Worm (Caenorhabditis elegans): ENCODE data around the gene lact-9.

Gene lact-9

DNA sequence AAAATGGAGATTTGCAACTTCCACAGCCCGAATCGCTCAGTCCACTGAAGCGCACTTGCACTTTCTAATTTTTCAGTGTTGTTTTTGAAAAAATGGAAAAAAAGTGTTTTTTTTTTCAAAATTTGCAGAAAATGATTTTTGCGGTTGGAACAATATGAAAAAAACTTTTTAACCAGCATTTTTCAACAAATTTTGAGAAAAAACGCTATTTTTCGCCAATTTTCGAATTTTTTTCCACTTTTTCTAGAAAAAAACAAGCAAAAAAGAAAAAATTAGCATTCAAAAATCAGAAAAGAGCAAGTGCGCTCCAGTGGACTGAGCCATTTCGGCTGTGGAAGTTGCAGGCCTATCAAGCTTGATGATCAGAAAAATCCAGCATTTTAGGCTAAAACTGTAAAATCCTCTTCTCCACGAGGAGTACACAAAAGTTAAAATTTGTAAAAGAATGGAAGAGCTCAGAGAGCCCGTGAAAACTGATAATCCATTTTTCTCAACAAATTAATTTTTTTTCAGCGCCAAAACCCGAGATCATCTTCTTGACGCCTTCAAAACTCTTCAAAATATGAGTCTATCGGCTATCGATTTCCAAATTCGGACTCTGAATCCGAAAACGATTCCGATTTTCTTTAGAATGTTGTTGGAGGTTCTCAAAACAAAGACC, 9.9 kb upstream of the lact-9 start (continued):
- no peak for TF ChIP-seq lin-54 (GFP tag; optimal IDR thresholded peaks at IDR 0.05)
- no peak for TF ChIP-seq ets-4 (GFP tag; optimal IDR thresholded peaks at IDR 0.05)
- no peak for TF ChIP-seq hmg-20 (GFP tag; IDR thresholded peaks at IDR 0.05)
- TF ChIP-seq ceh-100 (GFP tag; IDR thresholded peaks at IDR 0.05), result no peak
- TF ChIP-seq sea-2 (GFP tag; IDR thresholded peaks at IDR 0.05), result no peak
- TF ChIP-seq let-526 (GFP tag; IDR thresholded peaks at IDR 0.05), result no peak
- no peak for TF ChIP-seq ama-1 (optimal IDR thresholded peaks at IDR 0.05)
- TF ChIP-seq ama-1 (GFP tag; optimal IDR thresholded peaks at IDR 0.05), result no peak
- 0 out of 2 replicates have a peak, but pooled peaks have one; percentile 21 for TF ChIP-seq pbrm-1 (GFP tag; IDR thresholded peaks at IDR 0.05)
- TF ChIP-seq snpc-4 (GFP tag; optimal IDR thresholded peaks at IDR 0.05), result no peak
- TF ChIP-seq snpc-4 (tag; optimal IDR thresholded peaks at IDR 0.05), result peak in 2 of 4 experiments; percentile 73 to 85
- TF ChIP-seq F22D6.2 (tag; optimal IDR thresholded peaks at IDR 0.05), result no peak
- no peak for TF ChIP-seq Y53G8AR.9 (GFP tag; conservative IDR thresholded peaks at IDR 0.05)
- TF ChIP-seq mxl-1 (tag; optimal IDR thresholded peaks at IDR 0.05), result peak; percentile 1

DNA sequence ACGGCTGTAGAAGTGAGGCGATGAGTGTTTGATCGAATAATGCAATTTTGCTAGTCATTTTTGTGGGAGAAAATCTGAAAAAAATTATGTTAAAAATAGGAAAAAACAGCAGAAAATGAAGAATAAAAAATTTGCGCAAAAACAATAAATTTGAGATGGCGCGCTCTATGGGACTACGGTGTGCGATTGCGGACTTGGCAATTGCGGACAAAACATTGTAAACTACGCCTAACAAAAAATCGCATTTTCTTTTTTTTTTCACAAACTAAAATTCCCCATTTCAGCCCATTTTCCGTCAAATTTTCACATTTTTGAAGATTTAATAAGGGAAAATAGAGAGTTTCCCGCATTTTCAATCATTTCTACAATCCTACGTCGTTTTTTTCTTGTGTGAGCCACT, 3.2 kb upstream of the lact-9 start, which contains the start of the genes sas-6 and Y45F10D.7:
Gene sas-6 (minus strand): TSS at position 80 of the 400 bp plus-strand sequence.
Gene Y45F10D.7 (plus strand): TSS at position 256 of the 400 bp plus-strand sequence.
- TF ChIP-seq nhr-80 (tag; optimal IDR thresholded peaks at IDR 0.05) (no peak), mes-4 (tag; optimal IDR thresholded peaks at IDR 0.05) (no peak), pha-4 (tag; optimal IDR thresholded peaks at IDR 0.05) (peak; percentile 27), rec-8 (tag; optimal IDR thresholded peaks at IDR 0.05) (no peak), somi-1 (GFP tag; optimal IDR thresholded peaks at IDR 0.05) (no peak), ets-4 (GFP tag; optimal IDR thresholded peaks at IDR 0.05) (no peak), Y53F4B.3 (GFP tag; IDR thresholded peaks at IDR 0.05) (no peak), bed-1 (GFP tag; IDR thresholded peaks at IDR 0.05) (no peak), egrh-3 (GFP tag; IDR thresholded peaks at IDR 0.05) (no peak), snpc-1.3 (tag; optimal IDR thresholded peaks at IDR 0.05; ENCODE audit: insufficient read depth) (peak; percentile 79), T26A5.8 (tag; optimal IDR thresholded peaks at IDR 0.05) (no peak), nhr-120 (GFP tag; IDR thresholded peaks at IDR 0.05) (no peak), cebp-1 (GFP tag; IDR thresholded peaks at IDR 0.05) (no peak), cebp-1 (tag; optimal IDR thresholded peaks at IDR 0.05) (peak; percentile 28), snpc-4 (GFP tag; optimal IDR thresholded peaks at IDR 0.05) (peak; percentile 73), snpc-4 (tag; optimal IDR thresholded peaks at IDR 0.05) (peak in 3 of 4 experiments; percentile 89 to 93 (median 89)), dox-1 (GFP tag; IDR thresholded peaks at IDR 0.05) (peak; percentile 68), gei-17 (GFP tag; optimal IDR thresholded peaks at IDR 0.05) (no peak), lin-35 (GFP tag; optimal IDR thresholded peaks at IDR 0.05) (peak in 1 of 3 experiments; percentile 78), F23B12.7 (tag; optimal IDR thresholded peaks at IDR 0.05; ENCODE audit: insufficient read depth) (peak; percentile 71), attf-6 (GFP tag; IDR thresholded peaks at IDR 0.05) (peak; percentile 88), let-526 (GFP tag; IDR thresholded peaks at IDR 0.05) (no peak), ccch-3 (GFP tag; optimal IDR thresholded peaks at IDR 0.05) (no peak), ZK185.1 (tag; optimal IDR thresholded peaks at IDR 0.05; ENCODE audit: poor library complexity, severe bottlenecking) (peak; percentile 36), hmg-1.2 (GFP tag; IDR thresholded peaks at IDR 0.05) (peak; percentile 38; the same call in 1 of the 2 replicates), D2030.7 (GFP tag; IDR thresholded peaks at IDR 0.05) (peak; percentile 46; the same call in 1 of the 2 replicates), ztf-22 (GFP tag; optimal IDR thresholded peaks at IDR 0.05) (no peak), madf-3 (GFP tag; IDR thresholded peaks at IDR 0.05) (no peak), efl-1 (GFP tag; optimal IDR thresholded peaks at IDR 0.05) (peak; percentile 89), rpc-1 (optimal IDR thresholded peaks at IDR 0.05) (peak; percentile 6), rpc-1 (tag; optimal IDR thresholded peaks at IDR 0.05) (no peak), ama-1 (optimal IDR thresholded peaks at IDR 0.05) (no peak), ama-1 (GFP tag; optimal IDR thresholded peaks at IDR 0.05) (no peak), hrde-1 (tag; optimal IDR thresholded peaks at IDR 0.05; ENCODE audit: borderline replicate concordance) (no peak), lsy-27 (tag; optimal IDR thresholded peaks at IDR 0.05; ENCODE audit: borderline replicate concordance, insufficient read depth) (no peak), F49E8.2 (tag; optimal IDR thresholded peaks at IDR 0.05; ENCODE audit: insufficient read depth) (peak; percentile 11), rcor-1 (GFP tag; IDR thresholded peaks at IDR 0.05) (0 out of 2 replicates have a peak, but pooled peaks have one; percentile 18), madf-6 (GFP tag; IDR thresholded peaks at IDR 0.05) (peak; percentile 72)
